Fruit fly (Drosophila melanogaster): ENCODE data around the gene CG6999.

CG6999 gene

DNA sequence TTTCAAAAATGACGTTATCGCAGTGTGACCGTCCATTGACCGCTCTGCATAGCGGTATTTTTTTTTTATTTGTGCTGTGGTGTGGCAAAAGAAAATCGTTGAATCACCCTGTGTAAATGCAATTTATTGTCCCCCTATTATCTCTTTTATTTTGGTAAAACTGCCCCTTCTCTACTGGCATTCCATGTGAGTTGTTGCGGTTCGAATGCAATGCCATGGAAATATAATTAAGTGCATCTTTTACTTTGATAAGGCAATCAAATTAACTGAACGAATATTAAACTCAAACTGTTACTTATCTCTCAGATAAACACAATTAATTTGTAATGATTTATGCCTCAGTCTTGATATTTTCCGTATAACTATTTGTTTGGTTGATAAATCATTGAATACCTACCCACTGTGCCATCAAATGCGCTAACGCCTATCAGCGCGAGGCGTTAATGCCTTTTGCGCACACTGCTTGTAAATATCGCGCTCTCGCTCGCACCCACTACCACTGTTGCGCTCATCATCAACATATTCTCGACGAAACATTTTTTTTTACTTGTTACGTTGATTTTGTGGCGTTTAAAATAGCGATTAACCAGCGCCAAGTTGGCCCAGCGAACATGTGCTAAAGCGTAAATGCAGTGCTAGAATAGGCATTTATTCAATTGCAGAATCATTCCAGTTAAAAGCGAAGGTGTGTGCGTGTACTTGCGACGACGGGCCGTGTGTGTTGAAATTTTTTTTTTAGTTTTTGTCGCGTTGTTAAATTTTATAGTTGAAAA lies 21.1 kb downstream of the CG6999 start (continued):
- TF ChIP-seq CG32006 (GFP tag; optimal IDR thresholded peaks at IDR 0.05): peak; percentile 66
- TF ChIP-seq Smox (GFP tag; optimal IDR thresholded peaks at IDR 0.05): peak; percentile 66
- TF ChIP-seq Gug (GFP tag; IDR thresholded peaks at IDR 0.05): peak; percentile 18; the same call in 1 of the 2 replicates
- peak; percentile 48 for TF ChIP-seq CG3032 (tag; optimal IDR thresholded peaks at IDR 0.05)
- TF ChIP-seq CG34406 (GFP tag; optimal IDR thresholded peaks at IDR 0.05): peak; percentile 21
- no peak for TF ChIP-seq CG6808 (GFP tag; optimal IDR thresholded peaks at IDR 0.05)
- TF ChIP-seq CG6276 (GFP tag; optimal IDR thresholded peaks at IDR 0.05): no peak
- peak; percentile 42 for TF ChIP-seq CG6792 (GFP tag; optimal IDR thresholded peaks at IDR 0.05)
- no peak for TF ChIP-seq CG11294 (GFP tag; IDR thresholded peaks at IDR 0.05)
- TF ChIP-seq CG3919 (GFP tag; optimal IDR thresholded peaks at IDR 0.05): no peak
- TF ChIP-seq Hr4 (GFP tag; optimal IDR thresholded peaks at IDR 0.05): no peak
- TF ChIP-seq CG10631 (GFP tag; optimal IDR thresholded peaks at IDR 0.05): peak; percentile 57
- TF ChIP-seq CG11902 (GFP tag; optimal IDR thresholded peaks at IDR 0.05): peak; percentile 37
- no peak for TF ChIP-seq CG16779 (tag; optimal IDR thresholded peaks at IDR 0.05)
- TF ChIP-seq Hr39 (GFP tag; optimal IDR thresholded peaks at IDR 0.05): peak; percentile 71
- no peak for TF ChIP-seq vri (GFP tag; optimal IDR thresholded peaks at IDR 0.05)
- TF ChIP-seq cyc (GFP tag; optimal IDR thresholded peaks at IDR 0.05): peak; percentile 61
- TF ChIP-seq CG8319 (GFP tag; optimal IDR thresholded peaks at IDR 0.05): peak; percentile 16
- peak; percentile 55 for TF ChIP-seq lz (GFP tag; optimal IDR thresholded peaks at IDR 0.05)
- peak; percentile 59 for TF ChIP-seq esn (GFP tag; optimal IDR thresholded peaks at IDR 0.05)
- peak; percentile 48; the same call in 2 of the 3 replicates for TF ChIP-seq CG8119 (GFP tag; IDR thresholded peaks at IDR 0.05)

DNA sequence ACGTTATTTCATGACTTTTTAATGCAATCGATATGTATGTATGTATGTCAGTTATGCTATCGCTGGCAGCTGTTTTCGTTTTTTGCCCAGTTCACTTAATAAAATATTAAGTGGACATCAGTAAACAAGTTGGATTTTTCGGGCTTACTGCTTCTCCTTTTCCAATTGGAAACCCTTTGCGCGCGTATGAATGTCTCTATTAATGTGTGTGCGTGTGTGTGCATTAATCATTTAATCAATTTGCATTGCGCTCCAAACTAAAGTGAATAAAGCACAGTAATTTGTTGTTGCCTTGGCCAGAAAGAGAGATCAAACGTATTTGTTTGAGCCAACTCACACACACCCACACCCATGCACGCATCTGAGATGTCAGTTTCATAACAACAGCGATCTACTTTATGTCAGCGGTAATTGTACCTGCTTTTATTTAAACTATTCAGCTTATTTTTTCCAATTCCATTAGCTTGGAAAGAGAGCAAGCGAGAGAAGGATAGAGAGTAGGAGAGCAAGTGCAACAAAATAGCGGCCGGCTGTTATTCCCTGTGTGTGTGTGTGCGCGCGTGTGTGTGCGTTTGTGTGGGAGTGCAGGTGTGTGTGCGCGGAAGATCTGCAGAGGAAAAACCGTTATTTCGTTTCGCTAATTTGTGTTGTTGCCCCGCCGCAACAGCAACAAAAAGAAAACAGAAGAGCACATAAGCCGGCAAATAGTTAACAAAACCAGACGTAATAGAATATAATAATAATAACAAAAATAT lies 22.2 kb downstream of the CG6999 start:
- TF ChIP-seq Sox15 (GFP tag; optimal IDR thresholded peaks at IDR 0.05) (no peak), CG9139 (GFP tag; optimal IDR thresholded peaks at IDR 0.05) (no peak), dsx (GFP tag; optimal IDR thresholded peaks at IDR 0.05; ENCODE audit: poor library complexity, severe bottlenecking) (peak; percentile 91), Eip78C (GFP tag) (peak; percentile 40)

DNA sequence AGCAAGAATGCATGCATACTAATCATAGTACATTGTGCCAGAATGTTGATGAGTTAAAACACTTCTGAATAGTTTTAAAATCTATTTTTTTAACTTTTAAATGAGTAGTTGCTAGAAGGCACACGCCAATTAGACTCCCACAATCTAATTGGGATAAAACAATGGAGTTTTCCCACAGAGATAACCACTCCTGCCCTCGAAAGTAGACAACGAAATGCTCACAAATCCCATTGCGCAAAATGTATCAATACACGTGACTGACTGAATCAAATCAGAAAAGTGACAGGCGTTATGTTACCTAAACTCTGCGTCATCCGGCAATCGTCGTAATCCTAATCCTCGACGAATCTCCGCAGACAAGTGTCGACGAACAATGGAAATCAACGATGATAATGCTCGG lies 29.7 kb downstream of the CG6999 start:
- no peak for TF ChIP-seq Met (GFP tag; optimal IDR thresholded peaks at IDR 0.05)
- TF ChIP-seq CG32006 (GFP tag; optimal IDR thresholded peaks at IDR 0.05): no peak
- TF ChIP-seq Sox15 (GFP tag; optimal IDR thresholded peaks at IDR 0.05): no peak
- TF ChIP-seq cyc (GFP tag; optimal IDR thresholded peaks at IDR 0.05): no peak
- no peak for TF ChIP-seq Hr38 (GFP tag; optimal IDR thresholded peaks at IDR 0.05)
- TF ChIP-seq fkh (GFP tag; optimal IDR thresholded peaks at IDR 0.05): no peak
- no peak for TF ChIP-seq fd85E (GFP tag; optimal IDR thresholded peaks at IDR 0.05)
- no peak for TF ChIP-seq Eip78C (GFP tag)
- no peak for TF ChIP-seq achi (GFP tag; optimal IDR thresholded peaks at IDR 0.05)
- no peak for TF ChIP-seq Hr39 (GFP tag; optimal IDR thresholded peaks at IDR 0.05)
- no peak for TF ChIP-seq dac (GFP tag; optimal IDR thresholded peaks at IDR 0.05)

DNA sequence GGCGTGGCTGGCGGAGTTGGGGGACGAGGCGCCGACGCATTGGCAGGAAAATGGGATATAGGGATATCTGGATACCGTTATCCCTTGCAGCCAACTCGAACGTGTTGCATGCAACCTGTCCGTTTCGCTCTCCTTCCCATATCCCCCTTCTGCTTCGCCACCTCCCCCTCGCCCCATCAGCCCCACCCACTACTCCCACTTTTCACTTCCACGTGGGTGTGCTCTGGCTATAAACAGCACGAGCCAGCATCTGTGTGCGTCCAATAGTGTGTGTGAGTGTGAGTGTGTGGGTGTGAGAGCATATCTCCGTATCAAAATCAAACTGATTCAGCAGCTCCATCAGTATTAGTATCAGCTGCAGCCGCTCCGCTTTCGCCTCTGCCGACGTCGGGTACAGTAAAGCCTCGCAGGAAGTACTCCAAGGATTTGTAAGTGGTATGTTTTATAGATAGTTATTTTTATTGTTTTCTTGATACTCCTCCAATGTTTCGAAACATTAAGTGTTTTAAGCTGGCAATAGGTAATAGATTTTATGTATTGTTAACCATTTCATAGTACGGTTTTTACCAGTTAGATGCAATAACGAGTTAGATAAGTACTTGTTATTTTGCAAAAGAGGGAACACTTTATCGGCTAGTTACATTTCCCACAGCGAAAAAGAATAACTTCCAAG lies 30.9 kb downstream of the CG6999 start:
- TF ChIP-seq esn (GFP tag; optimal IDR thresholded peaks at IDR 0.05) (no peak), Met (GFP tag; optimal IDR thresholded peaks at IDR 0.05) (peak; percentile 37), CG8632 (GFP tag; optimal IDR thresholded peaks at IDR 0.05) (no peak), Ets96B (tag; optimal IDR thresholded peaks at IDR 0.05) (peak; percentile 12), CG11902 (GFP tag; optimal IDR thresholded peaks at IDR 0.05) (no peak), Eip78C (GFP tag) (peak; percentile 87), fkh (GFP tag; optimal IDR thresholded peaks at IDR 0.05) (no peak), svp (GFP tag) (peak; percentile 78), salr (GFP tag; optimal IDR thresholded peaks at IDR 0.05) (no peak), CG3919 (GFP tag; optimal IDR thresholded peaks at IDR 0.05) (peak; percentile 22), CG6854 (GFP tag; optimal IDR thresholded peaks at IDR 0.05) (no peak), CG3032 (tag; optimal IDR thresholded peaks at IDR 0.05) (no peak), OdsH (GFP tag; optimal IDR thresholded peaks at IDR 0.05) (no peak), cyc (GFP tag; optimal IDR thresholded peaks at IDR 0.05) (peak; percentile 38), fd59A (GFP tag; optimal IDR thresholded peaks at IDR 0.05) (no peak), CG6808 (GFP tag; optimal IDR thresholded peaks at IDR 0.05) (peak; percentile 30), topi (GFP tag; optimal IDR thresholded peaks at IDR 0.05) (peak; percentile 34), Blimp-1 (GFP tag; optimal IDR thresholded peaks at IDR 0.05) (no peak), Eip75B (GFP tag; optimal IDR thresholded peaks at IDR 0.05) (no peak), Hr39 (GFP tag; optimal IDR thresholded peaks at IDR 0.05) (no peak), CG11762 (GFP tag; optimal IDR thresholded peaks at IDR 0.05; ENCODE audit: insufficient read depth) (peak; percentile 10)

Data from whole organism, prepupa.